Fruit fly (Drosophila melanogaster): Measurements from ENCODE around the gene CG43102.

Gene CG43102

dm6 chr3R:17784189-17784588, 10.1 kb downstream of the CG43102 start (continued):
- TF ChIP-seq CG15336 (GFP tag; IDR thresholded peaks at IDR 0.05) (peak; percentile 37; the same call in 1 of the 2 replicates), eg (GFP tag; IDR thresholded peaks at IDR 0.05) (peak; percentile 56; the same call in 2 of the 3 replicates), Gug (GFP tag; IDR thresholded peaks at IDR 0.05) (no peak), CG32006 (GFP tag; optimal IDR thresholded peaks at IDR 0.05) (peak; percentile 39), Eip75B (GFP tag; optimal IDR thresholded peaks at IDR 0.05) (no peak), Ets21C (GFP tag; optimal IDR thresholded peaks at IDR 0.05) (no peak), CG8119 (GFP tag; IDR thresholded peaks at IDR 0.05) (0 out of 3 replicates have a peak, but pooled peaks have one; percentile 19), CG11902 (GFP tag; optimal IDR thresholded peaks at IDR 0.05) (no peak)

dm6 chr3R:17783144-17783543, 11.1 kb downstream of the CG43102 start:
- peak; percentile 43; the same call in 1 of the 2 replicates for TF ChIP-seq CG15336 (GFP tag; IDR thresholded peaks at IDR 0.05)
- TF ChIP-seq CG31627 (GFP tag; optimal IDR thresholded peaks at IDR 0.05): no peak

- peak; percentile 22 for TF ChIP-seq CG31627 (GFP tag; optimal IDR thresholded peaks at IDR 0.05)
- TF ChIP-seq achi (GFP tag; optimal IDR thresholded peaks at IDR 0.05): peak; percentile 42
- TF ChIP-seq CG6854 (GFP tag; optimal IDR thresholded peaks at IDR 0.05): no peak
- peak; percentile 32 for TF ChIP-seq OdsH (GFP tag; optimal IDR thresholded peaks at IDR 0.05)
- peak; percentile 60 for TF ChIP-seq Eip75B (GFP tag; optimal IDR thresholded peaks at IDR 0.05)
- no peak for TF ChIP-seq cyc (GFP tag; optimal IDR thresholded peaks at IDR 0.05)
- peak; percentile 34 for TF ChIP-seq net (GFP tag; optimal IDR thresholded peaks at IDR 0.05)
- peak; percentile 56 for TF ChIP-seq CG32006 (GFP tag; optimal IDR thresholded peaks at IDR 0.05)
- TF ChIP-seq fkh (GFP tag; optimal IDR thresholded peaks at IDR 0.05): peak; percentile 29
- peak in 1 of 2 experiments; percentile 23 for TF ChIP-seq ss (GFP tag; optimal IDR thresholded peaks at IDR 0.05)
- peak; percentile 24 for TF ChIP-seq dsx (GFP tag; optimal IDR thresholded peaks at IDR 0.05; ENCODE audit: poor library complexity, severe bottlenecking)
- TF ChIP-seq CG15336 (GFP tag; IDR thresholded peaks at IDR 0.05): peak; percentile 81
- TF ChIP-seq CG3919 (GFP tag; optimal IDR thresholded peaks at IDR 0.05): peak; percentile 54
- TF ChIP-seq fd85E (GFP tag; optimal IDR thresholded peaks at IDR 0.05): no peak
- TF ChIP-seq CG10631 (GFP tag; optimal IDR thresholded peaks at IDR 0.05): peak; percentile 56
- no peak for TF ChIP-seq Hr38 (GFP tag; optimal IDR thresholded peaks at IDR 0.05)
- TF ChIP-seq Lpt (GFP tag; optimal IDR thresholded peaks at IDR 0.05): peak; percentile 49
- TF ChIP-seq spab (GFP tag; optimal IDR thresholded peaks at IDR 0.05): peak; percentile 7
- TF ChIP-seq Ets96B (tag; optimal IDR thresholded peaks at IDR 0.05): peak; percentile 41
- no peak for TF ChIP-seq Sox15 (GFP tag; optimal IDR thresholded peaks at IDR 0.05)
- peak; percentile 9 for TF ChIP-seq CG4318 (GFP tag; optimal IDR thresholded peaks at IDR 0.05)
- no peak for TF ChIP-seq CG6808 (GFP tag; optimal IDR thresholded peaks at IDR 0.05)
- TF ChIP-seq CG11902 (GFP tag; optimal IDR thresholded peaks at IDR 0.05): peak; percentile 21
- peak; percentile 41 for TF ChIP-seq acj6 (GFP tag; optimal IDR thresholded peaks at IDR 0.05)
- peak; percentile 90 for TF ChIP-seq eg (GFP tag; IDR thresholded peaks at IDR 0.05)
- no peak for TF ChIP-seq CG7368 (GFP tag; optimal IDR thresholded peaks at IDR 0.05)
- TF ChIP-seq fd59A (GFP tag; optimal IDR thresholded peaks at IDR 0.05): no peak
- peak; percentile 16 for TF ChIP-seq lz (GFP tag; optimal IDR thresholded peaks at IDR 0.05)
- peak; percentile 65 for TF ChIP-seq CG8119 (GFP tag; IDR thresholded peaks at IDR 0.05)
- TF ChIP-seq Hr39 (GFP tag; optimal IDR thresholded peaks at IDR 0.05): peak; percentile 37
- peak; percentile 60 for TF ChIP-seq CG3032 (tag; optimal IDR thresholded peaks at IDR 0.05)
- peak; percentile 31 for TF ChIP-seq CG10669 (GFP tag; optimal IDR thresholded peaks at IDR 0.05)
- TF ChIP-seq Ets21C (GFP tag; optimal IDR thresholded peaks at IDR 0.05): no peak
- TF ChIP-seq Met (GFP tag; optimal IDR thresholded peaks at IDR 0.05): no peak
- no peak for TF ChIP-seq Blimp-1 (GFP tag; optimal IDR thresholded peaks at IDR 0.05)
- TF ChIP-seq Eip78C (GFP tag): peak; percentile 90
- TF ChIP-seq dac (GFP tag; optimal IDR thresholded peaks at IDR 0.05): no peak
- TF ChIP-seq esn (GFP tag; optimal IDR thresholded peaks at IDR 0.05): no peak
- peak; percentile 10 for TF ChIP-seq Sox14 (GFP tag; optimal IDR thresholded peaks at IDR 0.05)
- no peak for TF ChIP-seq Sox102F (GFP tag; optimal IDR thresholded peaks at IDR 0.05)
- peak; percentile 61 for TF ChIP-seq svp (GFP tag)
- peak; percentile 82 for TF ChIP-seq CG6163 (GFP tag; IDR thresholded peaks at IDR 0.05)
- no peak for TF ChIP-seq Smox (GFP tag; optimal IDR thresholded peaks at IDR 0.05)
- peak; percentile 24 for TF ChIP-seq CG11762 (GFP tag; optimal IDR thresholded peaks at IDR 0.05; ENCODE audit: insufficient read depth)
- TF ChIP-seq vri (GFP tag; optimal IDR thresholded peaks at IDR 0.05): no peak
Observed at dm6 chr3R:17781371-17781770, 12.9 kb downstream of the CG43102 start.

Data from whole organism, prepupa.